Fruit fly (Drosophila melanogaster) whole organism, prepupa: ENCODE measurements around the gene Uro.

Source experiments
- CG10669 ChIP-seq: fragments of 200-800 bp; sonication (Bioruptor generic); optimal IDR thresholded peaks from 3 replicates; lab custom pipeline; 2018; ENCODE audit warnings: missing biosample characterization, mild to moderate bottlenecking, missing genetic modification characterization, moderate library complexity
- CG11294 ChIP-seq: fragments of 200-800 bp; sonication (Bioruptor generic); IDR thresholded peaks from 2 replicates; pipeline ENCODE4 v1.3.6; 2022; ENCODE audit warnings: missing biosample characterization, missing genetic modification characterization
- CG15336 ChIP-seq: fragments of 200-800 bp; sonication (Bioruptor generic); IDR thresholded peaks from 2 replicates; pipeline ENCODE4 v1.3.6; 2022; ENCODE audit warnings: missing biosample characterization, missing genetic modification characterization
- CG1621 ChIP-seq: fragments of 200-800 bp; sonication (Bioruptor generic); optimal IDR thresholded peaks from 3 replicates; lab custom pipeline; 2018; ENCODE audit warnings: missing biosample characterization, mild to moderate bottlenecking, missing genetic modification characterization
- CG16779 ChIP-seq: fragments of 200-800 bp; sonication (Bioruptor generic); optimal IDR thresholded peaks from 3 replicates; lab custom pipeline; 2017; ENCODE audit warnings: missing biosample characterization, mild to moderate bottlenecking, missing genetic modification characterization
- CG3032 ChIP-seq: fragments of 200-800 bp; optimal IDR thresholded peaks from 2 replicates; lab custom pipeline; 2019; ENCODE audit warnings: missing biosample characterization, mild to moderate bottlenecking, missing genetic modification characterization, moderate library complexity
- CG4318 ChIP-seq: fragments of 200-800 bp; sonication (Bioruptor generic); optimal IDR thresholded peaks from 3 replicates; lab custom pipeline; 2017; ENCODE audit warnings: missing biosample characterization, mild to moderate bottlenecking, missing genetic modification characterization
- CG6808 ChIP-seq: fragments of 200-800 bp; sonication (Bioruptor generic); optimal IDR thresholded peaks from 3 replicates; lab custom pipeline; 2017; ENCODE audit warnings: missing biosample characterization, missing genetic modification characterization, mild to moderate bottlenecking, moderate library complexity, missing genetic modification reagents
- CG6854 ChIP-seq: fragments of 200-800 bp; sonication (Bioruptor generic); optimal IDR thresholded peaks from 2 replicates; lab custom pipeline; 2017; ENCODE audit warnings: missing biosample characterization, mild to moderate bottlenecking, missing genetic modification characterization
- CG8119 ChIP-seq: fragments of 200-800 bp; sonication (Bioruptor generic); IDR thresholded peaks from 3 replicates; pipeline ENCODE4 v1.3.6; 2022; ENCODE audit warnings: missing biosample characterization, missing genetic modification characterization
- CG8632 ChIP-seq: fragments of 200-800 bp; sonication (Bioruptor generic); optimal IDR thresholded peaks from 3 replicates; lab custom pipeline; 2016; ENCODE audit warnings: missing biosample characterization, missing genetic modification characterization
- Eip75B ChIP-seq: fragments of 200-800 bp; sonication (Bioruptor generic); optimal IDR thresholded peaks from 3 replicates; lab custom pipeline; 2016; ENCODE audit warnings: missing biosample characterization, missing genetic modification characterization
- Eip78C ChIP-seq: fragments of 200-800 bp; sonication (Bioruptor generic); peaks from one replicate; lab custom pipeline; 2016; ENCODE audit warnings: missing biosample characterization, missing genetic modification characterization
- Eip93F ChIP-seq: fragments of 200-800 bp; sonication (Bioruptor generic); optimal IDR thresholded peaks from 2 replicates; lab custom pipeline; 2016; ENCODE audit warnings: missing biosample characterization, mild to moderate bottlenecking, missing genetic modification characterization
- Ets21C ChIP-seq: fragments of 200-800 bp; sonication (Bioruptor generic); optimal IDR thresholded peaks from 3 replicates; lab custom pipeline; 2016; ENCODE audit warnings: missing biosample characterization, missing genetic modification characterization
- Gug ChIP-seq: fragments of 200-800 bp; sonication (Bioruptor generic); IDR thresholded peaks from 2 replicates; pipeline ENCODE4 v1.3.6; 2022; ENCODE audit warnings: missing biosample characterization, missing genetic modification characterization
- Hr38 ChIP-seq: sonication (Bioruptor generic); optimal IDR thresholded peaks from 2 replicates; lab custom pipeline; 2016; ENCODE audit warnings: missing biosample characterization, missing genetic modification characterization
- Lpt ChIP-seq: fragments of 200-800 bp; sonication (Bioruptor generic); optimal IDR thresholded peaks from 3 replicates; lab custom pipeline; 2016; ENCODE audit warnings: missing biosample characterization, missing genetic modification characterization
- Met ChIP-seq: fragments of 200-800 bp; sonication (Bioruptor generic); optimal IDR thresholded peaks from 3 replicates; lab custom pipeline; 2016; ENCODE audit warnings: missing biosample characterization, missing genetic modification characterization
- Smox ChIP-seq: fragments of 200-800 bp; sonication (Bioruptor generic); optimal IDR thresholded peaks from 3 replicates; lab custom pipeline; 2016; ENCODE audit warnings: missing biosample characterization, missing genetic modification characterization
- Sox102F ChIP-seq: fragments of 200-800 bp; sonication (Bioruptor generic); optimal IDR thresholded peaks from 2 replicates; lab custom pipeline; 2016; ENCODE audit warnings: missing biosample characterization, mild to moderate bottlenecking, missing genetic modification characterization
- Sox14 ChIP-seq: fragments of 200-800 bp; sonication (Bioruptor generic); optimal IDR thresholded peaks from 3 replicates; lab custom pipeline; 2016; ENCODE audit warnings: missing biosample characterization, missing genetic modification characterization
- achi ChIP-seq: fragments of 200-800 bp; sonication (Bioruptor generic); optimal IDR thresholded peaks from 3 replicates; lab custom pipeline; 2016; ENCODE audit warnings: missing biosample characterization, missing genetic modification characterization
- acj6 ChIP-seq: fragments of 200-800 bp; sonication (Bioruptor generic); optimal IDR thresholded peaks from 3 replicates; lab custom pipeline; 2016; ENCODE audit warnings: missing biosample characterization, missing genetic modification characterization
- dsx ChIP-seq: fragments of 200-800 bp; optimal IDR thresholded peaks from 3 replicates; lab custom pipeline; 2019; ENCODE audit warnings: missing biosample characterization, mild to moderate bottlenecking, missing genetic modification characterization, moderate library complexity; ENCODE audit not compliant: poor library complexity, severe bottlenecking
- eg ChIP-seq: fragments of 200-800 bp; sonication (Bioruptor generic); IDR thresholded peaks from 3 replicates; pipeline ENCODE4 v1.3.6; 2022; ENCODE audit warnings: missing biosample characterization, missing genetic modification characterization
- esn ChIP-seq: fragments of 200-800 bp; sonication (Bioruptor generic); optimal IDR thresholded peaks from 2 replicates; lab custom pipeline; 2016; ENCODE audit warnings: missing biosample characterization, mild to moderate bottlenecking, missing genetic modification characterization, moderate library complexity
- fkh ChIP-seq: fragments of 200-800 bp; sonication (Bioruptor generic); optimal IDR thresholded peaks from 3 replicates; lab custom pipeline; 2017; ENCODE audit warnings: missing biosample characterization, mild to moderate bottlenecking, missing genetic modification characterization, moderate library complexity
- lz ChIP-seq: fragments of 200-800 bp; sonication (Bioruptor generic); optimal IDR thresholded peaks from 3 replicates; lab custom pipeline; 2016; ENCODE audit warnings: missing biosample characterization, missing genetic modification characterization
- pdm3 ChIP-seq: fragments of 200-800 bp; sonication (Bioruptor generic); optimal IDR thresholded peaks from 3 replicates; lab custom pipeline; 2016; ENCODE audit warnings: missing biosample characterization, missing genetic modification characterization
- spab ChIP-seq: fragments of 200-800 bp; sonication (Bioruptor generic); optimal IDR thresholded peaks from 2 replicates; lab custom pipeline; 2017; ENCODE audit warnings: missing biosample characterization, mild to moderate bottlenecking, missing genetic modification characterization, missing genetic modification reagents
- ss ChIP-seq, 2 experiments: fragments of 200-800 bp; sonication (Bioruptor generic); optimal IDR thresholded peaks; 2 replicates in 1 of 2; 3 replicates in 1 of 2; lab custom pipeline; 2017 to 2018; ENCODE audit warnings: mild to moderate bottlenecking in 2 of 2, missing biosample characterization in 2 of 2, missing genetic modification characterization in 2 of 2, moderate library complexity in 1 of 2
- svp ChIP-seq: fragments of 200-800 bp; sonication (Bioruptor generic); peaks from one replicate; lab custom pipeline; 2016; ENCODE audit warnings: missing biosample characterization, missing genetic modification characterization
- topi ChIP-seq: fragments of 200-800 bp; sonication (Bioruptor generic); optimal IDR thresholded peaks from 3 replicates; lab custom pipeline; 2016; ENCODE audit warnings: missing biosample characterization, missing genetic modification characterization
- vri ChIP-seq: fragments of 200-800 bp; sonication (Bioruptor generic); optimal IDR thresholded peaks from 3 replicates; lab custom pipeline; 2016; ENCODE audit warnings: missing biosample characterization, mild to moderate bottlenecking, missing genetic modification characterization

Gene Uro

DNA sequence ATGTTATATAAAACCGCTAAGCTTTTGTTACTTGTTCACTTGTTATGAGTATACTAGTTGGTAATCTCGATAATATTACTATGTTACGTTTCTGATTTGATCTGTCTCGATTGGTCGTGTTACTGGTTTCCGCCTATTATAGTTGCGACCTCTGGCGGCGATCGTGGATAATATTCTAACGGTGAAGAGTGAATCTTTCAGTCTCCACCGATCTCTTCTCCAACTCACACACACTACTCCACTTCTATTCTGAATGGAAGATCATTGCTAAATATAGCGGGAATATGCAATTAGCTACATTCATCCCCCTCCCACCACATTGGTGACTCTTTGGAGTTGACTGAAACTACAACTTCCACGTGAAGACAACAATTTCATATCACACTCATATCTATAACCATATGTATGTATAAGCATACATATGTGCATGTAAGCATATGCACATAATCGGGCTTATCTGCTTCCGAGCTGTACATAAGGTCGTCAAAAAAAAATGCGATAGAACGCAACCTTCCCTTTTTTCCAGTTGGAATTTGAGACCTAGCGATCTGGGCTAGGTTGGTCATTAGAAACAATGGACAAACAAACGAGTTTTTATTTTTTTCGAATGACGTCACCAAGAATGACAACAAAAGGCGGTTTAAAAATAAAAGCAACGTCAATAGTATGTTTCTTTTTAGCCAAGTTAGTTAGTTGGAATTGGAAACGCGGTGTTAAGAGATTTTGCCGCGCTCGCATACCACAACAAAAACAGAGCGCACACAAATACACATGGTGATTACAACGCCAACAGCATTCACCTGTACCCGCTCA lies 29.2 kb downstream of the Uro start:
- TF ChIP-seq CG11294 (peak; percentile 12; the same call in 1 of the 2 replicates), CG4318 (GFP tag; lab: Kevin White, UChicago) (no peak), CG8632 (GFP tag; lab: Kevin White, UChicago) (no peak), Eip75B (GFP tag; lab: Kevin White, UChicago) (no peak), achi (GFP tag; lab: Kevin White, UChicago) (no peak), vri (GFP tag; lab: Kevin White, UChicago) (no peak), Eip93F (GFP tag; lab: Kevin White, UChicago) (no peak), Smox (GFP tag; lab: Kevin White, UChicago) (no peak), pdm3 (GFP tag; lab: Kevin White, UChicago) (no peak), Gug (GFP tag; lab: Robert Waterston, UW) (no peak), Ets21C (GFP tag; lab: Kevin White, UChicago) (no peak), ss (GFP tag; optimal IDR thresholded peaks at IDR 0.05; lab: Kevin White, UChicago) (peak in 1 of 2 experiments; percentile 47), Hr38 (GFP tag; lab: Kevin White, UChicago) (no peak), svp (GFP tag; lab: Kevin White, UChicago) (no peak), fkh (GFP tag; lab: Kevin White, UChicago) (no peak), CG16779 (tag; lab: Kevin White, UChicago) (peak; percentile 12), acj6 (no peak), Lpt (GFP tag; lab: Kevin White, UChicago) (no peak), topi (GFP tag; lab: Kevin White, UChicago) (no peak), spab (no peak), Sox102F (GFP tag; lab: Kevin White, UChicago) (no peak), CG6808 (no peak), Met (no peak), CG10669 (GFP tag; lab: Kevin White, UChicago) (no peak), dsx (GFP tag; lab: Kevin White, UChicago) (peak; percentile 45), CG3032 (tag; lab: Kevin White, UChicago) (no peak)

DNA sequence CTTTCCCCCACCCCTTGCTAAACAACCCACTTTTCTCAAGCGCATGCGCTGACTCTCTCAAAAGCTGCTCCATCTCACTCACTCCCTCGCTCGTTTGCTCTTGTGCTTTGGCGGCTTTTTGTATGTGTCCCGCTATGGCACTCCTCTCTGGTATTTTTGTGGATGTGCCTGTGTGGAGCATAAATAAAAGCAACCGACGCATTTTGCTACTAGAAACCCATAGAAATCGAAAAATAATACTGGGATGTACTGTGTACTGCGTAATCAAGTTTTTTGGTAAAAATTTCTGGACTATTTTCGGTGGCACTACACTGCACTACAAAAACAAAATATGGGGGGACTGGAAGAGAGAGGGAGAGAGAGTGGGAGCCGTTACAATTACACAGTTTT lies 29.8 kb downstream of the Uro start:
- TF ChIP-seq Lpt (GFP tag; lab: Kevin White, UChicago) = peak; percentile 38
- TF ChIP-seq Sox14 (GFP tag; lab: Kevin White, UChicago) = peak; percentile 35
- TF ChIP-seq eg (GFP tag; lab: Robert Waterston, UW) = peak; percentile 44; the same call in 2 of the 3 replicates
- peak; percentile 39 for TF ChIP-seq CG1621 (tag; lab: Kevin White, UChicago)
- peak; percentile 93 for TF ChIP-seq fkh (GFP tag; lab: Kevin White, UChicago)
- TF ChIP-seq Eip75B (GFP tag; lab: Kevin White, UChicago) = no peak
- peak; percentile 2 for TF ChIP-seq lz
- TF ChIP-seq CG8119 (GFP tag; lab: Robert Waterston, UW) = peak; percentile 38; the same call in 2 of the 3 replicates
- TF ChIP-seq CG11294 = no peak
- TF ChIP-seq spab = no peak
- TF ChIP-seq Sox102F (GFP tag; lab: Kevin White, UChicago) = no peak
- TF ChIP-seq Eip78C (GFP tag; lab: Kevin White, UChicago) = peak; percentile 73
- peak in 1 of 2 experiments; percentile 48 for TF ChIP-seq ss (GFP tag; optimal IDR thresholded peaks at IDR 0.05; lab: Kevin White, UChicago)
- peak; percentile 20; the same call in 1 of the 2 replicates for TF ChIP-seq Gug (GFP tag; lab: Robert Waterston, UW)
- TF ChIP-seq topi (GFP tag; lab: Kevin White, UChicago) = peak; percentile 18
- TF ChIP-seq CG15336 (GFP tag; lab: Robert Waterston, UW) = peak; percentile 34; the same call in 1 of the 2 replicates
- TF ChIP-seq CG6854 (GFP tag; lab: Kevin White, UChicago) = peak; percentile 71
- peak; percentile 11 for TF ChIP-seq CG3032 (tag; lab: Kevin White, UChicago)
- TF ChIP-seq Eip93F (GFP tag; lab: Kevin White, UChicago) = no peak
- TF ChIP-seq esn (GFP tag; lab: Kevin White, UChicago) = peak; percentile 3
- peak; percentile 76 for TF ChIP-seq vri (GFP tag; lab: Kevin White, UChicago)
